Fruit fly (Drosophila melanogaster): ENCODE results near the gene CG13877.

CG13877 gene

dm6 chr3L:257618-258475, 40.0 kb downstream of the CG13877 start, which contains the start of the genes DIP2 and wac (continued):
- TF ChIP-seq ftz-f1 (GFP tag; optimal IDR thresholded peaks at IDR 0.05) = peak; percentile 26
- TF ChIP-seq CG11695 (GFP tag; IDR thresholded peaks at IDR 0.05) = no peak
- TF ChIP-seq chinmo (GFP tag; IDR thresholded peaks at IDR 0.05; ENCODE audit: partially characterized antibody) = peak; percentile 84; the same call in 2 of the 4 replicates

- no peak for TF ChIP-seq ac (GFP tag; optimal IDR thresholded peaks at IDR 0.05)
- TF ChIP-seq Vsx1 (GFP tag; optimal IDR thresholded peaks at IDR 0.05) = no peak
- TF ChIP-seq Bgb (GFP tag; IDR thresholded peaks at IDR 0.05; ENCODE audit: partially characterized antibody) = peak; percentile 81
- TF ChIP-seq sens-2 (GFP tag; IDR thresholded peaks at IDR 0.05) = no peak
- TF ChIP-seq CG30403 (GFP tag; optimal IDR thresholded peaks at IDR 0.05) = no peak
- no peak for TF ChIP-seq mam (GFP tag; optimal IDR thresholded peaks at IDR 0.05)
- TF ChIP-seq dm (GFP tag; optimal IDR thresholded peaks at IDR 0.05) = peak; percentile 98
- TF ChIP-seq maf-S (GFP tag; optimal IDR thresholded peaks at IDR 0.05) = no peak
- no peak for TF ChIP-seq eyg (GFP tag; optimal IDR thresholded peaks at IDR 0.05)
- TF ChIP-seq Lpt (GFP tag; optimal IDR thresholded peaks at IDR 0.05) = no peak
- TF ChIP-seq E2f2 (GFP tag; IDR thresholded peaks at IDR 0.05) = peak; percentile 28; the same call in 1 of the 2 replicates
- TF ChIP-seq CG1792 (GFP tag; optimal IDR thresholded peaks at IDR 0.05) = no peak
- peak; percentile 80 for TF ChIP-seq sens (GFP tag)
- TF ChIP-seq CG12391 (tag; optimal IDR thresholded peaks at IDR 0.05) = peak; percentile 1
- no peak for TF ChIP-seq CG30431 (GFP tag; optimal IDR thresholded peaks at IDR 0.05)
- TF ChIP-seq CG1233 (GFP tag; optimal IDR thresholded peaks at IDR 0.05) = peak; percentile 6
- no peak for TF ChIP-seq sisA (GFP tag; IDR thresholded peaks at IDR 0.05)
- peak; percentile 43 for TF ChIP-seq CG34376 (GFP tag; optimal IDR thresholded peaks at IDR 0.05)
- no peak for TF ChIP-seq CG11247 (GFP tag; IDR thresholded peaks at IDR 0.05)
- TF ChIP-seq CG1024 (GFP tag; IDR thresholded peaks at IDR 0.05) = no peak
- no peak for TF ChIP-seq wek (GFP tag; optimal IDR thresholded peaks at IDR 0.05)
- no peak for TF ChIP-seq gsb (GFP tag; IDR thresholded peaks at IDR 0.05)
- peak; percentile 43 for TF ChIP-seq Nf-YC (tag; optimal IDR thresholded peaks at IDR 0.05)
- TF ChIP-seq HLHmδ (GFP tag; optimal IDR thresholded peaks at IDR 0.05) = no peak
- TF ChIP-seq CG16815 (GFP tag; optimal IDR thresholded peaks at IDR 0.05) = no peak
- TF ChIP-seq scrt (GFP tag; optimal IDR thresholded peaks at IDR 0.05) = no peak
- no peak for TF ChIP-seq TFAM (GFP tag; optimal IDR thresholded peaks at IDR 0.05)
- TF ChIP-seq Hr78 (GFP tag; optimal IDR thresholded peaks at IDR 0.05) = peak in 1 of 2 experiments; percentile 83
- TF ChIP-seq CG16813 (GFP tag; IDR thresholded peaks at IDR 0.05; ENCODE audit: partially characterized antibody) = peak; percentile 78
- peak; percentile 51; the same call in 1 of the 2 replicates for TF ChIP-seq MBD-R2 (GFP tag; IDR thresholded peaks at IDR 0.05)
- TF ChIP-seq Dll (GFP tag; IDR thresholded peaks at IDR 0.05; ENCODE audit: partially characterized antibody) = peak; percentile 85
- peak; percentile 71 for TF ChIP-seq inv (GFP tag; IDR thresholded peaks at IDR 0.05; ENCODE audit: partially characterized antibody)
- 0 out of 2 replicates have a peak, but pooled peaks have one; percentile 7 for TF ChIP-seq Adf1 (GFP tag; IDR thresholded peaks at IDR 0.05)
- TF ChIP-seq Sin3A (optimal IDR thresholded peaks at IDR 0.05) = peak; percentile 18
- TF ChIP-seq CG6175 (GFP tag; IDR thresholded peaks at IDR 0.05) = no peak
- TF ChIP-seq Xbp1 (GFP tag; optimal IDR thresholded peaks at IDR 0.05) = no peak
- TF ChIP-seq ERR (GFP tag; optimal IDR thresholded peaks at IDR 0.05) = no peak
- TF ChIP-seq CG4854 (GFP tag; optimal IDR thresholded peaks at IDR 0.05) = no peak
- TF ChIP-seq sob (GFP tag; IDR thresholded peaks at IDR 0.05) = no peak
- peak; percentile 87 for TF ChIP-seq nerfin-1 (tag; optimal IDR thresholded peaks at IDR 0.05)
- peak; percentile 1 for TF ChIP-seq caup (GFP tag; optimal IDR thresholded peaks at IDR 0.05; ENCODE audit: severe bottlenecking)
- peak; percentile 1 for TF ChIP-seq kni (GFP tag; optimal IDR thresholded peaks at IDR 0.05)
- TF ChIP-seq CG15514 (GFP tag; optimal IDR thresholded peaks at IDR 0.05) = peak; percentile 91
- TF ChIP-seq knrl (GFP tag; IDR thresholded peaks at IDR 0.05; ENCODE audit: partially characterized antibody) = peak; percentile 84
Observed at dm6 chr3L:262724-263177, 44.9 kb downstream of the CG13877 start.
